Fruit fly (Drosophila melanogaster): ENCODE measurements around the gene CG13040.

DNA sequence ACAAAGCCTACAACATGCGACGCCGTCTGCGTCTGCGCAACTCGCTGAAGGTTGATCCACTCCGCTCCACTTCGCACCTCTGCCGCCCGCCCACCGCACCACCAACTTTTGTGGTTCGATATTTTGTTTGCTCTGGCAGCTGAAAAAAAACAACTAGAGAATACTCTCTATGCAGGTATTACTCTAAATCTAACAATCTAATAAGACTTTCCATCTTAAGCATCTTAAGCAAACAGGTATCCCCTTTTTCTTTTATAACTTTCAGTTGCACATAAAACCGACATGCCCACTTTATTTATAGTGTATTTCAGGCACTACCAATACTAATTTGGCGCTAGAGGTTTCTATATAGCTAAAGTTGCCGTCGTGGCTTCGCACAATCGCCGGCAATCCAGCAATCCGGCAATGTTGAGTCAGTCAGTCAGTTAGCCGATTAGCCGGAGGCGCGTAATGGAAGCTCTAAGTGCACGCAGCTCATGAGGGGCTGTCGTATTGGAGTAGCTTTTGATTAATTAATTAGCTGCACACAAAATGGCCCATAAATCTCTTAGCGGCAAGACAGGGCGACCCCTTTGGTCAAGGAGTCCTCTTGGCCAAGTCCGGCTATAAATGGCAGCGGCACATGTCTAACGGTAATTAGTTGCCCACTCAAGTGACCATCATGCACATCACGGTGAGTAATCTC, 1.8 kb upstream of the CG13040 start, which contains the start of gene CG13058:
- TF ChIP-seq CTCF (optimal IDR thresholded peaks at IDR 0.05): no peak
- no peak for TF ChIP-seq CG8478 (optimal IDR thresholded peaks at IDR 0.05)

Measured in S2 (cell line).